Fruit fly (Drosophila melanogaster): Measurements from ENCODE around the gene Sxl.

The Sxl gene

DNA sequence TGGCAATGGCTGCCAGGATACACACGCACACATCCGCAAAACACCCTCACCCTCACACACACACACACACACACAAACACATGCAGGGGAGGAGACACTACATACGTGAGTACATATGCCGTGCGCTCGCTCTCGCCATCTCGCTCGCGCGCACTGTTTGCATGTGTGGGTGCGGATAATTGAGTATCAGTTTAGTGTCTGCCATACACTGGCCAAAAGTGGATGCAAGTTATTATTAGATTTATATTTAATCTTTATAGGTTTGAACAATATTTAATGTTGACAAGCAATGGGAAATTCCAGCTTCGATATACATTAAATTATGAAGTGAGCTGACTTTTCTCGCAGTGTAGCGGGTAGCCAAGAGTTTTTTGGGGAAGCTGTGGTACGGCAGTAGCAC is 19.9 kb upstream of the Sxl start (continued):
- TF ChIP-seq HLH3B (GFP tag; IDR thresholded peaks at IDR 0.05) (peak; percentile 44; the same call in 1 of the 2 replicates), CG12155 (GFP tag; optimal IDR thresholded peaks at IDR 0.05) (peak; percentile 29), grau (tag; optimal IDR thresholded peaks at IDR 0.05) (peak; percentile 70), CG13775 (GFP tag; optimal IDR thresholded peaks at IDR 0.05) (peak; percentile 75), hb (GFP tag; IDR thresholded peaks at IDR 0.05; ENCODE audit: partially characterized antibody) (no peak), CG13424 (tag; optimal IDR thresholded peaks at IDR 0.05) (peak; percentile 75), CG15479 (GFP tag; optimal IDR thresholded peaks at IDR 0.05) (peak; percentile 18), cg (GFP tag; optimal IDR thresholded peaks at IDR 0.05) (peak; percentile 80), Max (GFP tag; optimal IDR thresholded peaks at IDR 0.05) (peak; percentile 46), CG18764 (GFP tag; optimal IDR thresholded peaks at IDR 0.05) (peak; percentile 30), chn (GFP tag; optimal IDR thresholded peaks at IDR 0.05) (peak; percentile 33), mam (GFP tag; optimal IDR thresholded peaks at IDR 0.05) (peak; percentile 28), CG18476 (GFP tag; optimal IDR thresholded peaks at IDR 0.05) (peak; percentile 52), CG3995 (GFP tag; optimal IDR thresholded peaks at IDR 0.05) (no peak), B-H2 (GFP tag; optimal IDR thresholded peaks at IDR 0.05) (peak; percentile 45), E2f1 (GFP tag; IDR thresholded peaks at IDR 0.05) (peak; percentile 57), CG11723 (GFP tag; optimal IDR thresholded peaks at IDR 0.05) (peak; percentile 29), Optix (GFP tag; IDR thresholded peaks at IDR 0.05) (0 out of 3 replicates have a peak, but pooled peaks have one; percentile 36), luna (GFP tag; optimal IDR thresholded peaks at IDR 0.05) (no peak), cad (GFP tag; optimal IDR thresholded peaks at IDR 0.05) (no peak), CG9437 (GFP tag; optimal IDR thresholded peaks at IDR 0.05) (peak; percentile 28), unc-4 (GFP tag; IDR thresholded peaks at IDR 0.05; ENCODE audit: partially characterized antibody) (no peak), CG3838 (GFP tag; optimal IDR thresholded peaks at IDR 0.05) (no peak), al (GFP tag; IDR thresholded peaks at IDR 0.05) (no peak), CG11560 (tag; IDR thresholded peaks at IDR 0.05) (no peak), HLHmδ (GFP tag; optimal IDR thresholded peaks at IDR 0.05) (no peak), salm (tag; optimal IDR thresholded peaks at IDR 0.05) (no peak), caup (GFP tag; optimal IDR thresholded peaks at IDR 0.05; ENCODE audit: severe bottlenecking) (peak; percentile 35), ro (GFP tag; IDR thresholded peaks at IDR 0.05) (no peak), CG13287 (GFP tag; IDR thresholded peaks at IDR 0.05; ENCODE audit: partially characterized antibody) (no peak), CG12744 (GFP tag; optimal IDR thresholded peaks at IDR 0.05) (peak; percentile 16), bsh (GFP tag; optimal IDR thresholded peaks at IDR 0.05) (peak in 1 of 2 experiments; percentile 73), CG13894 (tag; optimal IDR thresholded peaks at IDR 0.05) (peak; percentile 42), CG16863 (GFP tag; optimal IDR thresholded peaks at IDR 0.05) (peak; percentile 3), trh (GFP tag; optimal IDR thresholded peaks at IDR 0.05) (no peak), CG14441 (GFP tag; IDR thresholded peaks at IDR 0.05) (peak; percentile 49), Mes4 (GFP tag; optimal IDR thresholded peaks at IDR 0.05) (peak; percentile 7), CG7357 (GFP tag; IDR thresholded peaks at IDR 0.05) (peak; percentile 48; the same call in 1 of the 3 replicates), CG9727 (GFP tag; optimal IDR thresholded peaks at IDR 0.05) (peak; percentile 83), croc (GFP tag; conservative IDR thresholded peaks at IDR 0.05) (peak; percentile 44; the same call in 2 of the 3 replicates), ftz-f1 (GFP tag; optimal IDR thresholded peaks at IDR 0.05) (no peak), mirr (GFP tag; optimal IDR thresholded peaks at IDR 0.05) (peak; percentile 11), Antp (GFP tag; optimal IDR thresholded peaks at IDR 0.05) (no peak), CG17361 (GFP tag; IDR thresholded peaks at IDR 0.05) (peak; percentile 66), Med (GFP tag) (peak; percentile 87), Hand (GFP tag; optimal IDR thresholded peaks at IDR 0.05) (peak; percentile 71), CG12942 (GFP tag; optimal IDR thresholded peaks at IDR 0.05) (peak; percentile 27), Blimp-1 (GFP tag; optimal IDR thresholded peaks at IDR 0.05) (peak; percentile 59), nerfin-1 (tag; optimal IDR thresholded peaks at IDR 0.05) (peak; percentile 34), CG14050 (GFP tag; IDR thresholded peaks at IDR 0.05) (no peak), CG18262 (tag; optimal IDR thresholded peaks at IDR 0.05) (peak; percentile 74)
